Worm (Caenorhabditis elegans): ENCODE measurements around the gene hlh-12.

DNA sequence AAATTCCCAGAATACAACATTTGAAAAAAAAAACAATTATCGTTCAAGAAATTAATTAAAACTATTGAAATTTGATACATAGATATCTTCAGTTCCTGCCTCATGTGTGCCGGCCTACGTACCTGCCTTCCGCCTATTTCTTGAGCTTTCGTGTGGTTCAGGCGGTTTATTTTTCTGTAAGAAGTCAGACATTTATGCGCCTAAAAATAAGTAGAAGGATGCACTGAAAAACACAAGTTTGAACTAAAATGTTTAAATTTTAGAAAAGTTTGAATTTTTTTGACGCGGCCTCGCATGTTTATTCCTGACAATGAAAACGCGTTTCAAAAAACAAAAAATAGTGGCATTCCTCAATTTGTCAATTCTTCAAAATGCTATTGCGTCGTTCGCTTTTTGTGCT is 5.5 kb downstream of the hlh-12 start, which contains the start of gene C28C12.11:
- TF ChIP-seq sptf-1 (tag; optimal IDR thresholded peaks at IDR 0.05) = no peak
- TF ChIP-seq hlh-1 (tag; optimal IDR thresholded peaks at IDR 0.05) = no peak
- no peak for TF ChIP-seq elt-3 (tag; optimal IDR thresholded peaks at IDR 0.05)
- TF ChIP-seq lsy-2 (tag; optimal IDR thresholded peaks at IDR 0.05) = no peak
- no peak for TF ChIP-seq nhr-237 (tag; optimal IDR thresholded peaks at IDR 0.05)
- TF ChIP-seq unc-120 (tag; optimal IDR thresholded peaks at IDR 0.05; ENCODE audit: poor library complexity, severe bottlenecking) = no peak
- no peak for TF ChIP-seq zip-8 (tag; optimal IDR thresholded peaks at IDR 0.05)
- TF ChIP-seq ces-1 (GFP tag; optimal IDR thresholded peaks at IDR 0.05) = no peak
- TF ChIP-seq unc-62 (GFP tag; optimal IDR thresholded peaks at IDR 0.05) = no peak
- TF ChIP-seq nhr-76 (tag; optimal IDR thresholded peaks at IDR 0.05) = no peak
- no peak for TF ChIP-seq flh-1 (GFP tag; optimal IDR thresholded peaks at IDR 0.05)
- TF ChIP-seq nhr-28 (tag; optimal IDR thresholded peaks at IDR 0.05) = no peak
- no peak for TF ChIP-seq ceh-43 (GFP tag; optimal IDR thresholded peaks at IDR 0.05)
- no peak for TF ChIP-seq nhr-2 (tag; optimal IDR thresholded peaks at IDR 0.05)
